Worm (Caenorhabditis elegans) whole organism, L4/young adult: ENCODE results near the gene F36H12.17.

Source experiments
- W03F9.2 ChIP-seq: fragments of 150-350 bp; optimal IDR thresholded peaks from 2 replicates; lab custom pipeline; 2014; ENCODE audit warnings: missing biosample characterization, missing genetic modification characterization
- dao-5 ChIP-seq: sonication (generic microtip); optimal IDR thresholded peaks from 2 replicates; lab custom pipeline; 2016; ENCODE audit warnings: missing genotype, missing genetic modification characterization, moderate library complexity, missing compliant biosample characterization
- him-1 ChIP-seq: sonication (generic microtip); optimal IDR thresholded peaks from 2 replicates; lab custom pipeline; 2016; ENCODE audit warnings: missing genotype, missing genetic modification reagents, missing genetic modification characterization, missing compliant biosample characterization

ce11 chrIV:5306040-5306439 is 28.4 kb upstream of the F36H12.17 start, which contains the start of gene ZK354.8:
- TF ChIP-seq him-1 (no peak), dao-5 (tag; lab: Kevin White, UChicago) (no peak), W03F9.2 (tag; lab: Kevin White, UChicago) (no peak)
